Worm (Caenorhabditis elegans): ENCODE results near the gene ZK262.9.
"Not testable (repeated sequence)": the region's sequence is repeated elsewhere in the genome, so short reads cannot be mapped to it uniquely, and the experiment has no call there.

The ZK262.9 gene

ce11 chrV:18439469-18439868 is at the start of gene ZK262.9:
ZK262.9 (plus strand) TSS chrV:18439769.
- not testable (repeated sequence) for TF ChIP-seq ceh-13 (GFP tag; optimal IDR thresholded peaks at IDR 0.05); flt-1 (GFP tag; IDR thresholded peaks at IDR 0.05); tbx-11 (GFP tag; IDR thresholded peaks at IDR 0.05)

DNA sequence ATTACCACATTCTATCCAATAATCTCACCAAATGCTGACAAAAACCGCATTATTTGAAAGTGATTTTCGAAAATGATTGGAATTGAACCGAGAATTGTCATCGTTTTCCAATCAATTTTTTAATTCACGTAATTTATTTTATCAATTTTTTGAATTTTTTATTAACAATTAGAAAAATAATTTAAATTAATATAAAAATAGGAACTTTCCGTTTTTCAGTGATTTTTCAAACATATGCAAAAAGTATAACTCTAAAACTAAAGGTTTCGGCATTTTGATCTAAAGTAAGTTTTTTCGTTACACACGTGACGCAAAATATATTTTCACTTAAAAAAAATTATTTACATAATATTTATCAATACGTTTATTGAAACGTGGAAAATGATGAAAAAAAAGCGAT is 45.4 kb upstream of the ZK262.9 start, which contains the start of gene Y51A2B.6:
Gene Y51A2B.6, minus strand, starts transcription at position 101 of the 400 bp plus-strand sequence.
- TF ChIP-seq hnd-1 (tag; optimal IDR thresholded peaks at IDR 0.05) (no peak), hmbx-1 (tag; optimal IDR thresholded peaks at IDR 0.05) (no peak), tra-4 (tag; optimal IDR thresholded peaks at IDR 0.05) (no peak), flt-1 (GFP tag; IDR thresholded peaks at IDR 0.05) (no peak), aly-1 (tag; optimal IDR thresholded peaks at IDR 0.05) (no peak), ceh-36 (tag; optimal IDR thresholded peaks at IDR 0.05) (no peak), scrt-1 (GFP tag; IDR thresholded peaks at IDR 0.05) (no peak), hmg-4 (GFP tag; optimal IDR thresholded peaks at IDR 0.05) (no peak), sea-1 (GFP tag; conservative IDR thresholded peaks at IDR 0.05) (no peak), tbx-37 (GFP tag; conservative IDR thresholded peaks at IDR 0.05) (no peak), tbx-11 (GFP tag; IDR thresholded peaks at IDR 0.05) (no peak), ets-7 (tag; optimal IDR thresholded peaks at IDR 0.05) (no peak), B0310.2 (tag; optimal IDR thresholded peaks at IDR 0.05) (no peak), ama-1 (optimal IDR thresholded peaks at IDR 0.05) (no peak), ceh-13 (GFP tag; optimal IDR thresholded peaks at IDR 0.05) (no peak), F13C5.2 (tag; optimal IDR thresholded peaks at IDR 0.05) (no peak), pes-1 (GFP tag; IDR thresholded peaks at IDR 0.05) (no peak)

DNA sequence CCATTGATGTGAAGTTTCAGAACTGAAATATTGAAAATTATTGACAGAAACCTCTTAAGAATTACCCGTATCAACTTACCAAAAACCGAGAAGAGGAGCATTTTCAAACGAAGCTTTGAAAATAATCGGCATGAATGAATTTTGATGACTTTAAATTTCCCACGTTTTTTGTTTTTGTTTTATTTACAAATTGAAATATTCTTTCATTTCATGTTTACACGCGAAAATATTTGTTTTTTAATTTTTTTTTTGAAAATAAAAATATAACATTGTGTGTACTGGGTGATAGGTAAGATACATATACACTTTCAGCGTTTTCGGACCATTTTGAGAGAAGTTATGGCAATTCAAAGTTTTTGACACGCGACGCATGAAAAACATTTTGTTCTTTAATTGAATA is 43.9 kb upstream of the ZK262.9 start, which contains the start of gene Y51A2B.9:
Gene Y51A2B.9, minus strand, starts transcription at position 101 of the 400 bp plus-strand sequence.
- TF ChIP-seq tbx-11 (GFP tag; IDR thresholded peaks at IDR 0.05) (no peak), hmg-4 (GFP tag; optimal IDR thresholded peaks at IDR 0.05) (no peak), scrt-1 (GFP tag; IDR thresholded peaks at IDR 0.05) (no peak)

- no peak for TF ChIP-seq hmbx-1 (tag; optimal IDR thresholded peaks at IDR 0.05)
- no peak for TF ChIP-seq F13C5.2 (tag; optimal IDR thresholded peaks at IDR 0.05)
- no peak for TF ChIP-seq tbx-11 (GFP tag; IDR thresholded peaks at IDR 0.05)
- no peak for TF ChIP-seq hmg-4 (GFP tag; optimal IDR thresholded peaks at IDR 0.05)
- no peak for TF ChIP-seq ama-1 (optimal IDR thresholded peaks at IDR 0.05)
- no peak for TF ChIP-seq ets-7 (tag; optimal IDR thresholded peaks at IDR 0.05)
- TF ChIP-seq tra-4 (tag; optimal IDR thresholded peaks at IDR 0.05), result no peak
- no peak for TF ChIP-seq sea-1 (GFP tag; conservative IDR thresholded peaks at IDR 0.05)
- no peak for TF ChIP-seq flt-1 (GFP tag; IDR thresholded peaks at IDR 0.05)
- no peak for TF ChIP-seq aly-1 (tag; optimal IDR thresholded peaks at IDR 0.05)
- no peak for TF ChIP-seq tbx-37 (GFP tag; conservative IDR thresholded peaks at IDR 0.05)
- TF ChIP-seq B0310.2 (tag; optimal IDR thresholded peaks at IDR 0.05), result no peak
- no peak for TF ChIP-seq ceh-36 (tag; optimal IDR thresholded peaks at IDR 0.05)
- no peak for TF ChIP-seq ceh-13 (GFP tag; optimal IDR thresholded peaks at IDR 0.05)
These were observed 41.8 kb upstream of the ZK262.9 start, which contains the start of gene Y51A2B.16 for ce11 chrV:18397814-18398213. Y51A2B.16 (minus strand) TSS chrV:18397914.

- TF ChIP-seq pes-1 (GFP tag; IDR thresholded peaks at IDR 0.05), result no peak
- TF ChIP-seq ceh-13 (GFP tag; optimal IDR thresholded peaks at IDR 0.05), result no peak
- no peak for TF ChIP-seq F13C5.2 (tag; optimal IDR thresholded peaks at IDR 0.05)
- TF ChIP-seq sea-1 (GFP tag; conservative IDR thresholded peaks at IDR 0.05), result no peak
These were observed 36.8 kb upstream of the ZK262.9 start for ce11 chrV:18402743-18403142.

DNA sequence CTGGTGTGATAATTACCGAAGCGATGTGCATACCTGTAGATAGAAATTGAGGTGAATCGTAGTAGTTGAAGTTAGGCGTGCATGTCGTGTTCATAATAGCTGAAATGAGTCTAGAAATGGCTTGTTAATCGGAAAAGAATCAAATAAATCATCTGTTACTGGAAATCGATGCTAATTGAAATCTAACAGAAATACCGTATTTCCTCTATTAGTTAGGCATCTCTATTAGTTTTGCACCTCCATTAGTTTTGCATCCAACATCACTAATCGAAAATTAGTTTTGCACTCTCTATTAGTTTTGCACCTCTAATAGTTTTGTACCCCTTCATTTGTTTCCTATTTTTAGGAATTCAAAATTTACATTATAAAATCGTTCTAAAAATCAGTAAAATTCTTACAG is 34.8 kb upstream of the ZK262.9 start, which contains the start of gene srh-209:
Gene srh-209, minus strand, starts transcription at position 101 of the 400 bp plus-strand sequence.
- not testable (repeated sequence) for TF ChIP-seq ceh-36 (tag; optimal IDR thresholded peaks at IDR 0.05); flt-1 (GFP tag; IDR thresholded peaks at IDR 0.05); aly-1 (tag; optimal IDR thresholded peaks at IDR 0.05)

- TF ChIP-seq sea-1 (GFP tag; conservative IDR thresholded peaks at IDR 0.05), result no peak
- TF ChIP-seq hmg-4 (GFP tag; optimal IDR thresholded peaks at IDR 0.05), result no peak
- TF ChIP-seq hmbx-1 (tag; optimal IDR thresholded peaks at IDR 0.05), result no peak
- no peak for TF ChIP-seq F13C5.2 (tag; optimal IDR thresholded peaks at IDR 0.05)
- TF ChIP-seq B0310.2 (tag; optimal IDR thresholded peaks at IDR 0.05), result no peak
- no peak for TF ChIP-seq scrt-1 (GFP tag; IDR thresholded peaks at IDR 0.05)
- no peak for TF ChIP-seq flt-1 (GFP tag; IDR thresholded peaks at IDR 0.05)
- no peak for TF ChIP-seq ama-1 (optimal IDR thresholded peaks at IDR 0.05)
These were observed 29.4 kb upstream of the ZK262.9 start, which contains the start of gene srh-207 for ce11 chrV:18410142-18410541. srh-207 (minus strand) TSS chrV:18410242.

- TF ChIP-seq hmbx-1 (tag; optimal IDR thresholded peaks at IDR 0.05), result no peak
- no peak for TF ChIP-seq sea-1 (GFP tag; conservative IDR thresholded peaks at IDR 0.05)
- no peak for TF ChIP-seq scrt-1 (GFP tag; IDR thresholded peaks at IDR 0.05)
- TF ChIP-seq hnd-1 (tag; optimal IDR thresholded peaks at IDR 0.05), result no peak
- no peak for TF ChIP-seq B0310.2 (tag; optimal IDR thresholded peaks at IDR 0.05)
- no peak for TF ChIP-seq ets-7 (tag; optimal IDR thresholded peaks at IDR 0.05)
- TF ChIP-seq aly-1 (tag; optimal IDR thresholded peaks at IDR 0.05), result no peak
These were observed 27.2 kb upstream of the ZK262.9 start for ce11 chrV:18412351-18412750.

- no peak for TF ChIP-seq sea-1 (GFP tag; conservative IDR thresholded peaks at IDR 0.05)
- no peak for TF ChIP-seq aly-1 (tag; optimal IDR thresholded peaks at IDR 0.05)
- no peak for TF ChIP-seq hmg-4 (GFP tag; optimal IDR thresholded peaks at IDR 0.05)
- TF ChIP-seq tra-4 (tag; optimal IDR thresholded peaks at IDR 0.05), result no peak
- TF ChIP-seq B0310.2 (tag; optimal IDR thresholded peaks at IDR 0.05), result no peak
These were observed 26.7 kb upstream of the ZK262.9 start, which contains the start of gene ZK262.2 for ce11 chrV:18412887-18413286. ZK262.2 (minus strand) TSS chrV:18412987.

Measured in whole organism, early embryonic.